Worm (Caenorhabditis elegans): ENCODE results near the gene ZK1307.1.

ce11 chrII:9606485-9607036 lies 48.8 kb downstream of the ZK1307.1 start:
- TF ChIP-seq nfya-1 (tag; optimal IDR thresholded peaks at IDR 0.05; ENCODE audit: insufficient read depth) (no peak), egl-27 (tag; optimal IDR thresholded peaks at IDR 0.05) (no peak), nhr-28 (tag; optimal IDR thresholded peaks at IDR 0.05) (no peak), zag-1 (tag; optimal IDR thresholded peaks at IDR 0.05) (no peak), nhr-11 (tag; optimal IDR thresholded peaks at IDR 0.05) (no peak), pha-4 (tag; optimal IDR thresholded peaks at IDR 0.05) (peak; percentile 13)

Measured in whole organism, L3 larva.